Worm (Caenorhabditis elegans) whole organism, L3 larva: ENCODE measurements around the gene srz-59.

Experiments
- R02D3.7 ChIP-seq: fragments of 150-350 bp; optimal IDR thresholded peaks from 2 replicates; lab custom pipeline; 2014; ENCODE audit warnings: missing biosample characterization, missing genetic modification characterization
- ZK546.5 ChIP-seq: sonication (generic microtip); optimal IDR thresholded peaks from 2 replicates; lab custom pipeline; 2017; ENCODE audit warnings: missing biosample characterization, missing genetic modification characterization
- ama-1 ChIP-seq: fragments of 150-350 bp; optimal IDR thresholded peaks from 2 replicates; lab custom pipeline; 2018
- ceh-16 ChIP-seq: sonication (generic microtip); optimal IDR thresholded peaks from 2 replicates; lab custom pipeline; 2017; ENCODE audit warnings: missing biosample characterization, missing genetic modification characterization
- ceh-28 ChIP-seq: fragments of 150-350 bp; optimal IDR thresholded peaks from 2 replicates; lab custom pipeline; 2014; ENCODE audit warnings: missing biosample characterization, missing genetic modification reagents, missing genetic modification characterization
- ceh-82 ChIP-seq: fragments of 150-350 bp; optimal IDR thresholded peaks from 2 replicates; lab custom pipeline; 2014; ENCODE audit warnings: missing biosample characterization, missing genetic modification characterization
- ceh-9 ChIP-seq: sonication (generic microtip); optimal IDR thresholded peaks from 2 replicates; lab custom pipeline; 2018; ENCODE audit warnings: missing biosample characterization, missing genetic modification characterization
- egl-27 ChIP-seq: sonication (generic microtip); optimal IDR thresholded peaks from 4 replicates; lab custom pipeline; 2017; ENCODE audit warnings: missing biosample characterization, missing genetic modification reagents, missing genetic modification characterization
- elt-1 ChIP-seq: fragments of 150-350 bp; optimal IDR thresholded peaks from 2 replicates; lab custom pipeline; 2014; ENCODE audit warnings: missing biosample characterization, missing genetic modification characterization
- elt-2 ChIP-seq: sonication (generic microtip); optimal IDR thresholded peaks from 2 replicates; lab custom pipeline; 2016; ENCODE audit warnings: missing genetic modification reagents, mild to moderate bottlenecking, missing genetic modification characterization, missing compliant biosample characterization
- eor-1 ChIP-seq, 2 experiments: fragments of 150-350 bp; optimal IDR thresholded peaks; 2 replicates each; lab custom pipeline; 2014 to 2018; ENCODE audit warnings: missing biosample characterization in 2 of 2, missing genetic modification characterization in 2 of 2
- fkh-10 ChIP-seq: sonication (generic microtip); optimal IDR thresholded peaks from 2 replicates; lab custom pipeline; 2017; ENCODE audit warnings: missing biosample characterization, missing genetic modification reagents, missing genetic modification characterization
- fkh-2 ChIP-seq: fragments of 150-350 bp; optimal IDR thresholded peaks from 2 replicates; lab custom pipeline; 2014; ENCODE audit warnings: missing biosample characterization, missing genetic modification reagents, missing genetic modification characterization
- fos-1 ChIP-seq: fragments of 150-350 bp; optimal IDR thresholded peaks from 2 replicates; lab custom pipeline; 2014; ENCODE audit warnings: missing biosample characterization, missing genetic modification characterization
- jun-1 ChIP-seq: fragments of 150-350 bp; optimal IDR thresholded peaks from 2 replicates; lab custom pipeline; 2014; ENCODE audit warnings: missing biosample characterization, missing genetic modification reagents, missing genetic modification characterization
- lin-15B ChIP-seq: fragments of 150-350 bp; optimal IDR thresholded peaks from 2 replicates; lab custom pipeline; 2014; ENCODE audit warnings: missing biosample characterization, missing genetic modification characterization
- lsy-12 ChIP-seq: sonication (generic microtip); optimal IDR thresholded peaks from 2 replicates; lab custom pipeline; 2016; ENCODE audit warnings: mild to moderate bottlenecking, missing genetic modification characterization, missing compliant biosample characterization
- mdl-1 ChIP-seq: fragments of 150-350 bp; optimal IDR thresholded peaks from 2 replicates; lab custom pipeline; 2014; ENCODE audit warnings: missing biosample characterization, missing genetic modification characterization
- mml-1 ChIP-seq: fragments of 150-350 bp; sonication (generic microtip); optimal IDR thresholded peaks from 3 replicates; lab custom pipeline; 2014; ENCODE audit warnings: missing biosample characterization, missing genetic modification characterization
- nfya-1 ChIP-seq: sonication (generic microtip); optimal IDR thresholded peaks from 2 replicates; lab custom pipeline; 2017; ENCODE audit warnings: missing genetic modification characterization, mild to moderate bottlenecking, missing compliant biosample characterization, antibody characterized with exemption, moderate library complexity; ENCODE audit not compliant: insufficient read depth
- nhr-11 ChIP-seq: fragments of 150-350 bp; optimal IDR thresholded peaks from 2 replicates; lab custom pipeline; 2014; ENCODE audit warnings: missing biosample characterization, missing genetic modification characterization
- nhr-23 ChIP-seq: fragments of 150-350 bp; optimal IDR thresholded peaks from 2 replicates; lab custom pipeline; 2014; ENCODE audit warnings: missing biosample characterization, missing genetic modification reagents, missing genetic modification characterization
- nhr-237 ChIP-seq: fragments of 150-350 bp; optimal IDR thresholded peaks from 2 replicates; lab custom pipeline; 2014; ENCODE audit warnings: missing biosample characterization, missing genetic modification characterization
- nhr-25 ChIP-seq: sonication (generic microtip); optimal IDR thresholded peaks from 2 replicates; lab custom pipeline; 2017; ENCODE audit warnings: missing biosample characterization, missing genetic modification characterization
- nhr-28 ChIP-seq: fragments of 150-350 bp; optimal IDR thresholded peaks from 2 replicates; lab custom pipeline; 2014; ENCODE audit warnings: missing biosample characterization, missing genetic modification characterization
- nhr-43 ChIP-seq: sonication (generic microtip); optimal IDR thresholded peaks from 2 replicates; lab custom pipeline; 2016; ENCODE audit warnings: mild to moderate bottlenecking, missing genetic modification characterization, missing compliant biosample characterization; ENCODE audit not compliant: poor library complexity, severe bottlenecking
- nhr-67 ChIP-seq: fragments of 150-350 bp; optimal IDR thresholded peaks from 2 replicates; lab custom pipeline; 2014; ENCODE audit warnings: missing biosample characterization, missing genetic modification characterization
- nhr-76 ChIP-seq: fragments of 150-350 bp; sonication (generic microtip); optimal IDR thresholded peaks from 5 replicates; lab custom pipeline; 2014; ENCODE audit warnings: missing biosample characterization, missing genetic modification characterization
- nhr-77 ChIP-seq: fragments of 150-350 bp; optimal IDR thresholded peaks from 2 replicates; lab custom pipeline; 2014; ENCODE audit warnings: missing biosample characterization, missing genetic modification characterization
- pha-4 ChIP-seq: fragments of 150-350 bp; optimal IDR thresholded peaks from 2 replicates; lab custom pipeline; 2014; ENCODE audit warnings: missing biosample characterization, missing genetic modification reagents, missing genetic modification characterization
- pqm-1 ChIP-seq: fragments of 150-350 bp; optimal IDR thresholded peaks from 2 replicates; lab custom pipeline; 2017; ENCODE audit warnings: missing biosample characterization, missing genetic modification characterization, inconsistent platforms
- sea-2 ChIP-seq: fragments of 150-350 bp; sonication (generic microtip); optimal IDR thresholded peaks from 4 replicates; lab custom pipeline; 2014; ENCODE audit warnings: missing biosample characterization, missing genetic modification reagents, missing genetic modification characterization
- skn-1 ChIP-seq: fragments of 150-350 bp; optimal IDR thresholded peaks from 2 replicates; lab custom pipeline; 2014; ENCODE audit warnings: missing biosample characterization, missing genetic modification characterization
- snpc-4 ChIP-seq: fragments of 150-350 bp; optimal IDR thresholded peaks from 2 replicates; lab custom pipeline; 2014; ENCODE audit warnings: missing biosample characterization, missing genetic modification characterization
- tbx-2 ChIP-seq: sonication (generic microtip); optimal IDR thresholded peaks from 2 replicates; lab custom pipeline; 2016; ENCODE audit warnings: mild to moderate bottlenecking, missing genetic modification characterization, missing compliant biosample characterization
- unc-39 ChIP-seq: sonication (generic microtip); optimal IDR thresholded peaks from 4 replicates; lab custom pipeline; 2017; ENCODE audit warnings: missing biosample characterization, missing genetic modification characterization
- unc-62 ChIP-seq: fragments of 150-350 bp; sonication (generic microtip); optimal IDR thresholded peaks from 4 replicates; lab custom pipeline; 2014; ENCODE audit warnings: missing biosample characterization, missing genetic modification reagents, missing genetic modification characterization
- zag-1 ChIP-seq: fragments of 150-350 bp; optimal IDR thresholded peaks from 2 replicates; lab custom pipeline; 2014; ENCODE audit warnings: missing biosample characterization, missing genetic modification characterization
- ztf-11 ChIP-seq: fragments of 150-350 bp; optimal IDR thresholded peaks from 2 replicates; lab custom pipeline; 2014; ENCODE audit warnings: missing biosample characterization, missing genetic modification characterization
- ztf-4 ChIP-seq: fragments of 150-350 bp; optimal IDR thresholded peaks from 2 replicates; lab custom pipeline; 2014; ENCODE audit warnings: missing biosample characterization, missing genetic modification characterization

srz-59 gene

DNA sequence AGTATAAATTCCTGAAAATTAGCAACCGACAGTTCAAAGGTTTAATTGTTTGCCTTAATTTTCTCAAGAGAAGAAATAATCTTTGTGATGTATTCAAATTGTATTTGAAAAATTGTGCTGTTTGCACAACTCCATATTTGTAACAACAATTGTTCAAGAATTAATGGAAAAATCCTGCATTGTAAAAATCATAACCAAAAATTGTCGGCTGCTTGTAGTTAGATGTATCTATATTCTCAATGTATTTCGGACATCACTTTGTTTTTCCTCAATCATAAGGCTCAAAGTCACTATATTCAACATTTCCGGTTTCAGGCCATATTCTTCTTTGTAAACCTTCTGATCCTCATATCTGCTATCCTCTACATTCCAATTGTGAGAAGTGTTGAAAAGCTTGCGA lies 11.2 kb downstream of the srz-59 start:
- TF ChIP-seq skn-1 (tag; lab: Kevin White, UChicago) = no peak
- TF ChIP-seq lin-15B (tag; lab: Kevin White, UChicago) = no peak
- no peak for TF ChIP-seq nhr-43
- TF ChIP-seq snpc-4 (tag; lab: Kevin White, UChicago) = no peak
- no peak for TF ChIP-seq elt-2 (tag; lab: Kevin White, UChicago)
- TF ChIP-seq pha-4 (tag; lab: Kevin White, UChicago) = no peak
- TF ChIP-seq ZK546.5 (tag; lab: Kevin White, UChicago) = no peak
- no peak for TF ChIP-seq tbx-2 (tag; lab: Kevin White, UChicago)
- no peak for TF ChIP-seq egl-27 (tag; lab: Kevin White, UChicago)
- TF ChIP-seq ama-1 (lab: Kevin White, UChicago) = no peak
- no peak for TF ChIP-seq nfya-1 (tag; lab: Kevin White, UChicago)
- no peak for TF ChIP-seq nhr-77 (tag; lab: Kevin White, UChicago)
- TF ChIP-seq mml-1 (tag; lab: Kevin White, UChicago) = no peak
- TF ChIP-seq ceh-9 = no peak
- TF ChIP-seq ztf-4 (tag; lab: Kevin White, UChicago) = no peak
- TF ChIP-seq ceh-16 (tag; lab: Kevin White, UChicago) = no peak
- no peak for TF ChIP-seq ceh-82 (tag; lab: Kevin White, UChicago)

DNA sequence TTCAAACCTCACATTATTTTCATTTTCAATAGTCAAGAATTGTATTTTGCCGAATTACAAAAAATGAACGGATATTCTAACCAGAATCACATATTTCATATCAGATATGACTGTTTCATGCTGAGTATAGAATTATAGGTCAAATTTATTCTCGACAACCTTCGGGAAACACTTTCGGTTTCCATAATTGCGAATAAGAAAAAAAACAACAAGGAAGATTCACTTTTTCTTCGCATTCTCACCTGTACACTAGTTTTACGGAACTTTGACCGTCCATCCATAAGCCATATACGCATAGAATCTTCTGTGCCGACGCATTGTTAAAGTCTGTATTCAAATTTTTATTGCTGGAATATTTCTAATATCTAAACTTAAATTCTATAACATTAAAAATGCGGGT lies 13.7 kb downstream of the srz-59 start, which contains the start of gene oac-37:
TSS of gene oac-37 (plus strand) at position 301 of the 400 bp plus-strand sequence.
- no peak for TF ChIP-seq nhr-11 (tag; lab: Kevin White, UChicago)
- TF ChIP-seq zag-1 (tag; lab: Kevin White, UChicago) = no peak
- TF ChIP-seq mml-1 (tag; lab: Kevin White, UChicago) = no peak
- no peak for TF ChIP-seq nhr-76
- no peak for TF ChIP-seq lsy-12 (tag; lab: Kevin White, UChicago)
- TF ChIP-seq fkh-2 (tag; lab: Kevin White, UChicago) = no peak
- TF ChIP-seq nhr-43 = no peak
- no peak for TF ChIP-seq eor-1 (tag; optimal IDR thresholded peaks at IDR 0.05; lab: Kevin White, UChicago)
- TF ChIP-seq tbx-2 (tag; lab: Kevin White, UChicago) = no peak
- TF ChIP-seq ceh-16 (tag; lab: Kevin White, UChicago) = no peak
- no peak for TF ChIP-seq mdl-1 (tag; lab: Kevin White, UChicago)
- no peak for TF ChIP-seq ama-1 (lab: Kevin White, UChicago)
- TF ChIP-seq snpc-4 (tag; lab: Kevin White, UChicago) = no peak
- no peak for TF ChIP-seq ztf-11
- TF ChIP-seq jun-1 (tag; lab: Kevin White, UChicago) = no peak
- no peak for TF ChIP-seq skn-1 (tag; lab: Kevin White, UChicago)
- no peak for TF ChIP-seq pqm-1 (tag; lab: Kevin White, UChicago)
- no peak for TF ChIP-seq elt-1 (tag; lab: Kevin White, UChicago)
- TF ChIP-seq elt-2 (tag; lab: Kevin White, UChicago) = no peak

DNA sequence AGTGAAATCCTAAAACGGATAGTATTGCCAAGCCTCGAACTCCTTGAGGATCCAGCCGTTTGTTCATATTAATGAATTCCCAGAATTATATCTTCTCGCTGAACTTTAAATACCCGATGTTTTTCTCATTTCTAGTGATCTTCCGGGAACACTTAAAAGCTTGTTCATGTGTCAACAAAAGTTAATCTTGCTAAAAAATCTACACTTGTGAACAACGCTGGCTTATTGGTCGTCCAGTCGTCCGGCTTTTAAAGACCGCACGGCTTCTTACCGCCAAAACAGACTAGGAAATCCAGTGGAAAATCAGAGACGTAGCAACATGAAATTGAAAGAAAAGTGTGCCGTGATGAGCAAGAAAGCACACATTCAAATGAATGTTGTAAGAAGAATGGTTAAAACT lies 21.4 kb downstream of the srz-59 start, which contains the start of gene oac-38:
TSS of gene oac-38 (minus strand) at position 101 of the 400 bp plus-strand sequence.
- no peak for TF ChIP-seq fkh-10 (GFP tag; lab: Kevin White, UChicago)
- TF ChIP-seq sea-2 (GFP tag; lab: Kevin White, UChicago) = no peak
- no peak for TF ChIP-seq ceh-82 (tag; lab: Kevin White, UChicago)
- no peak for TF ChIP-seq unc-39 (tag; lab: Kevin White, UChicago)
- no peak for TF ChIP-seq lin-15B (tag; lab: Kevin White, UChicago)
- TF ChIP-seq fos-1 = no peak
- no peak for TF ChIP-seq ceh-16 (tag; lab: Kevin White, UChicago)
- no peak for TF ChIP-seq lsy-12 (tag; lab: Kevin White, UChicago)
- no peak for TF ChIP-seq nhr-43
- no peak for TF ChIP-seq nhr-76
- TF ChIP-seq ZK546.5 (tag; lab: Kevin White, UChicago) = no peak
- TF ChIP-seq ztf-4 (tag; lab: Kevin White, UChicago) = no peak
- TF ChIP-seq egl-27 (tag; lab: Kevin White, UChicago) = no peak
- no peak for TF ChIP-seq zag-1 (tag; lab: Kevin White, UChicago)
- no peak for TF ChIP-seq nhr-28 (tag; lab: Kevin White, UChicago)
- TF ChIP-seq jun-1 (tag; lab: Kevin White, UChicago) = no peak
- no peak for TF ChIP-seq nhr-25 (tag; lab: Kevin White, UChicago)

DNA sequence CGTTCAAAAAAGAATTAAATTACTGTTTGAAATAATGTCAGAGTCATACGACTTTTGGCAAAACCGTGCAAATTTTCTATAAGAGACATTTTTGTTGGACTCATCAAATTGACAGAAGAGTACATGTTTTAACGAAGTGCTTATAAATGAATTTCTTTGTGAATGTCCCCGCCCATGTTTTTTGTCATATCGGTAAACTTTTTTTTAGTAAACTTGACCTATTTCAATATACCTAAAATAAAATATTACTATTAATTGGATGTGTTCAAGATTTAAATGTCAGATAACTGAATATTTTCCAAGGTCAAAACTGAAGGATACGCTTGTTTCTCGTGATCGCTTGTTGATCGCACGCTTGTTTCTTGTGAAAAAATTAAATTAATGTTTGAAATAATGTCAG lies 26.2 kb downstream of the srz-59 start, which contains the start of gene R05A10.8:
TSS of gene R05A10.8 (minus strand) at position 101 of the 400 bp plus-strand sequence.
- no peak for TF ChIP-seq ztf-11
- TF ChIP-seq nfya-1 (tag; lab: Kevin White, UChicago) = no peak
- no peak for TF ChIP-seq ceh-28 (tag; lab: Kevin White, UChicago)
- TF ChIP-seq tbx-2 (tag; lab: Kevin White, UChicago) = no peak
- no peak for TF ChIP-seq ztf-4 (tag; lab: Kevin White, UChicago)
- no peak for TF ChIP-seq unc-62
- no peak for TF ChIP-seq nhr-76
- no peak for TF ChIP-seq sea-2 (GFP tag; lab: Kevin White, UChicago)
- TF ChIP-seq ama-1 (lab: Kevin White, UChicago) = no peak
- no peak for TF ChIP-seq R02D3.7 (tag; lab: Kevin White, UChicago)
- no peak for TF ChIP-seq nhr-67 (tag; lab: Kevin White, UChicago)
- no peak for TF ChIP-seq unc-39 (tag; lab: Kevin White, UChicago)
- no peak for TF ChIP-seq skn-1 (tag; lab: Kevin White, UChicago)
- no peak for TF ChIP-seq mdl-1 (tag; lab: Kevin White, UChicago)
- no peak for TF ChIP-seq nhr-43
- no peak for TF ChIP-seq nhr-237
- no peak for TF ChIP-seq elt-2 (tag; lab: Kevin White, UChicago)
- TF ChIP-seq nhr-23 (tag; lab: Kevin White, UChicago) = no peak
- no peak for TF ChIP-seq fkh-10 (GFP tag; lab: Kevin White, UChicago)
- TF ChIP-seq, all 47 proteins: peak for 0
